Worm (Caenorhabditis elegans): ENCODE results near the gene T06E4.5.

Gene T06E4.5

ce11 chrV:9673199-9673843 is 42.3 kb downstream of the T06E4.5 start, which contains the start of gene sulp-8:
TSS of gene sulp-8 (minus strand) at chrV:9673667.
- TF ChIP-seq zip-5 (tag; optimal IDR thresholded peaks at IDR 0.05) (no peak), lim-6 (tag; optimal IDR thresholded peaks at IDR 0.05) (no peak), Y22D7AL.16 (tag; optimal IDR thresholded peaks at IDR 0.05) (no peak), ref-2 (tag; optimal IDR thresholded peaks at IDR 0.05) (no peak), ama-1 (optimal IDR thresholded peaks at IDR 0.05) (no peak), ahr-1 (tag; optimal IDR thresholded peaks at IDR 0.05) (no peak), rnt-1 (tag; optimal IDR thresholded peaks at IDR 0.05) (no peak), ttx-3 (tag; optimal IDR thresholded peaks at IDR 0.05) (no peak), pat-9 (tag; optimal IDR thresholded peaks at IDR 0.05) (no peak), fax-1 (tag; optimal IDR thresholded peaks at IDR 0.05) (no peak), sox-2 (GFP tag; IDR thresholded peaks at IDR 0.05) (no peak), C38D4.7 (GFP tag; optimal IDR thresholded peaks at IDR 0.05) (no peak), sox-4 (tag; optimal IDR thresholded peaks at IDR 0.05) (no peak), hlh-30 (tag; optimal IDR thresholded peaks at IDR 0.05; ENCODE audit: insufficient read depth) (no peak), ceh-9 (tag; optimal IDR thresholded peaks at IDR 0.05) (no peak), C08G9.2 (tag; optimal IDR thresholded peaks at IDR 0.05) (no peak), ceh-6 (GFP tag; optimal IDR thresholded peaks at IDR 0.05) (no peak), odd-2 (tag; optimal IDR thresholded peaks at IDR 0.05) (no peak), pha-4 (tag; optimal IDR thresholded peaks at IDR 0.05) (no peak)

DNA sequence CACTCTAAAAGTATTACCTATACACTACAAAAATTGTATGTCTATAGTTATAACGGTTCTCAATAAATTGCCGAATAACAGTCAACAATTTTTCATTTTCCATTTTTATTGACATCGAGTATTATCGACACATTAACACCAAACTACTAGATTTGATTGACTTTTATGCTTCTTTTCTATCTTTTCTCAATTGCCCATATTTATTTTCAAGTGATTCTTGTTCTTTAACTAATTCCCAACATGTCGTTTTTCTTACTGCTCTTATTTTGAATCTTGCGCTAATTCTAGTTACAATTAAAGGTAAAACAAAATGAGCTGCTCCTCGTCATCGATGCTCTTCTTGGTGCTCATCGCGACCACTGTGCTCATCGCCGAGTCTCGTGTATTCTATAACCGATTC is 46.9 kb downstream of the T06E4.5 start, which contains the start of gene cthd-1:
Gene cthd-1, plus strand, starts transcription at position 301 of the 400 bp plus-strand sequence.
- TF ChIP-seq ref-2 (tag; optimal IDR thresholded peaks at IDR 0.05) (no peak), pha-4 (tag; optimal IDR thresholded peaks at IDR 0.05) (no peak), fax-1 (tag; optimal IDR thresholded peaks at IDR 0.05) (no peak), ztf-16 (tag; optimal IDR thresholded peaks at IDR 0.05) (no peak), che-1 (tag; optimal IDR thresholded peaks at IDR 0.05) (no peak), gmeb-2 (tag; optimal IDR thresholded peaks at IDR 0.05) (no peak), hlh-30 (tag; optimal IDR thresholded peaks at IDR 0.05; ENCODE audit: insufficient read depth) (no peak), ets-4 (tag; optimal IDR thresholded peaks at IDR 0.05) (no peak), ceh-45 (GFP tag; IDR thresholded peaks at IDR 0.05) (no peak), ahr-1 (tag; optimal IDR thresholded peaks at IDR 0.05) (no peak), ceh-18 (tag; optimal IDR thresholded peaks at IDR 0.05) (no peak)

DNA sequence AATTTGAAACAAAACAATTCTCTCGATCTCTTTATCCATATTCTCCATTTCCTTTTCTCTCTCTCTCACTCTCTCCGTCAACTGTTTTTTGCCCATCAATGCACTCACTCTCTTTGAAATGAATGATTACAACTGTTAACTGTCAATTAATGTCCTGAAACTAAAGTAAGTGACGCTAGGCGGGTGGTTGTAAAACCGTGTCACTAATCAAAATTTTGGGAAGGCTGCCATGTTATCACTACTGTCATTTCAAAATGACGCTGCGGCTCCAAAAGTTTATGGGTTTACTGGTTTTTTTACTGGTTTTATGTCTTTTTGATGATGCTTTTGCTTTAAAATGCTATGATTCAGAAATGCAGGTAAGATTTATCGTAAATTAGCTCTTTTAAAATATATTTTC is 48.1 kb downstream of the T06E4.5 start, which contains the start of gene ZK287.9:
Gene ZK287.9, plus strand, starts transcription at position 192 of the 400 bp plus-strand sequence.
- TF ChIP-seq hlh-6 (tag; optimal IDR thresholded peaks at IDR 0.05), result no peak
- no peak for TF ChIP-seq hlh-15 (tag; optimal IDR thresholded peaks at IDR 0.05)
- TF ChIP-seq rnt-1 (tag; optimal IDR thresholded peaks at IDR 0.05), result no peak
- TF ChIP-seq pros-1 (tag; optimal IDR thresholded peaks at IDR 0.05), result no peak
- TF ChIP-seq K02D7.2 (tag; optimal IDR thresholded peaks at IDR 0.05), result no peak
- no peak for TF ChIP-seq C38D4.7 (GFP tag; optimal IDR thresholded peaks at IDR 0.05)

ce11 chrV:9680260-9680659 is 49.2 kb downstream of the T06E4.5 start:
- TF ChIP-seq ceh-34 (tag; optimal IDR thresholded peaks at IDR 0.05) (no peak), ref-2 (tag; optimal IDR thresholded peaks at IDR 0.05) (no peak), elt-2 (tag; optimal IDR thresholded peaks at IDR 0.05) (no peak), madf-2 (tag; optimal IDR thresholded peaks at IDR 0.05) (no peak), nfya-1 (tag; optimal IDR thresholded peaks at IDR 0.05) (no peak), ceh-30 (tag; optimal IDR thresholded peaks at IDR 0.05) (no peak)

Data from whole organism, late embryonic.